Worm (Caenorhabditis elegans): ENCODE data around the gene Y46E12A.2.

The Y46E12A.2 gene

DNA sequence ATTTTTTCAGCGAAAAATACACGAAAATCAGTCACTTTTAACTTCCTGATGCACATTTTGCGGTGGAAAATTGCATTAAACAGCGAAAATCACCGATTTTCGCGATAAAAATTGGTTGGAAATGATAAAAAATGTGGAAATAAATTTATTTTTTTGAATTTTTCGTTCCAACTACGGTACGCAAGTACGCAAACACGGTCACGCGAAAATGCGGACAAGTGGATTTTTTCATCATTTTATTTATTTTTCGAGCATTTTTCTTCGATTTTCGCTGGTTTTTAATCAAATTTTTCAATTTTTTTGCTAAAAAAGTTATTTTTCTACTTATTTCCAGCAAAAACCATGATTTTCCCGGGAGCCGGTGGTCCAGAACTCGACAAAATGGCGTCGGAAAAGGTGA is 18.7 kb downstream of the Y46E12A.2 start, which contains the start of gene Y39A3CL.3:
TSS of gene Y39A3CL.3 (plus strand) at position 335 of the 400 bp plus-strand sequence.
- TF ChIP-seq efl-1 (GFP tag; optimal IDR thresholded peaks at IDR 0.05): peak; percentile 26
- no peak for TF ChIP-seq ceh-58 (GFP tag; IDR thresholded peaks at IDR 0.05)
- peak; percentile 35 for TF ChIP-seq lin-54 (GFP tag; optimal IDR thresholded peaks at IDR 0.05)
- no peak for TF ChIP-seq pha-4 (tag; optimal IDR thresholded peaks at IDR 0.05)
- no peak for TF ChIP-seq K11D2.4 (GFP tag; IDR thresholded peaks at IDR 0.05)
- peak; percentile 62 for TF ChIP-seq lsl-1 (GFP tag; optimal IDR thresholded peaks at IDR 0.05)
- TF ChIP-seq nhr-27 (tag; optimal IDR thresholded peaks at IDR 0.05): no peak
- no peak for TF ChIP-seq ztf-28 (GFP tag; IDR thresholded peaks at IDR 0.05)
- no peak for TF ChIP-seq zfh-2 (GFP tag; conservative IDR thresholded peaks at IDR 0.05)
- TF ChIP-seq snpc-3.4 (tag; optimal IDR thresholded peaks at IDR 0.05): no peak
- no peak for TF ChIP-seq dpl-1 (GFP tag; optimal IDR thresholded peaks at IDR 0.05)
- TF ChIP-seq F10E7.11 (tag; optimal IDR thresholded peaks at IDR 0.05): no peak
- no peak for TF ChIP-seq mes-4 (tag; optimal IDR thresholded peaks at IDR 0.05)

- no peak for TF ChIP-seq mes-4 (tag; optimal IDR thresholded peaks at IDR 0.05)
Observed at ce11 chrIII:1777969-1778368, 19.2 kb downstream of the Y46E12A.2 start, which contains the start of gene Y39A3CL.4. Y39A3CL.4 (minus strand) TSS chrIII:1778069.

DNA sequence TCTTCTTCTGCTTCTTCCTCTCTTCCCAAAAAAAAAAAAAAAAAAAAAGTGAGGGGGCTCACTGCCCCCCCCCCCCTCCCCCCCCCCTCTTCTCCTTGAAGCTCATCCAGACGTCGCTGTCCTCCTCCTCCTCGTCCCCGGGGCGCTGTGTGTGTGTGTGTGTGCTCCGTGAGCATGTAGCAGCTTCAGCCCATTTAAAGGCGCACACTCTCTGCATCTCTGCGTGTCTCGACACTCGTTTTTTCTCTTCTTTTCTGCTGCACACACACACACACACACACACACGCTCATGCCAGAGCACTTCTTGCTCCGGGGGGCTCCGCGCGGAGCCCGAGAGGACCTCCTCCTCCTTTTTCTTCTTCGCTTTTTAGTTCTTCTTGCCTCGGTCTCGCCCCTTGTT is 27.0 kb downstream of the Y46E12A.2 start:
- TF ChIP-seq cebp-1 (GFP tag; IDR thresholded peaks at IDR 0.05): no peak
- peak; percentile 44 for TF ChIP-seq cebp-1 (tag; optimal IDR thresholded peaks at IDR 0.05)
- peak; percentile 93 for TF ChIP-seq egrh-3 (GFP tag; IDR thresholded peaks at IDR 0.05)
- peak; percentile 52 for TF ChIP-seq attf-5 (GFP tag; optimal IDR thresholded peaks at IDR 0.05)
- TF ChIP-seq mcd-1 (GFP tag; IDR thresholded peaks at IDR 0.05): 0 out of 2 replicates have a peak, but pooled peaks have one; percentile 32
- TF ChIP-seq nhr-80 (tag; optimal IDR thresholded peaks at IDR 0.05): no peak
- no peak for TF ChIP-seq ZK185.1 (tag; optimal IDR thresholded peaks at IDR 0.05; ENCODE audit: poor library complexity, severe bottlenecking)
- no peak for TF ChIP-seq tbp1 (GFP tag; optimal IDR thresholded peaks at IDR 0.05)
- peak; percentile 94 for TF ChIP-seq zfh-2 (GFP tag; conservative IDR thresholded peaks at IDR 0.05)
- peak in 1 of 3 experiments; percentile 34 for TF ChIP-seq lin-35 (GFP tag; optimal IDR thresholded peaks at IDR 0.05)
- TF ChIP-seq ztf-3 (GFP tag; optimal IDR thresholded peaks at IDR 0.05): peak; percentile 24
- peak; percentile 65 for TF ChIP-seq K12H6.12 (tag; optimal IDR thresholded peaks at IDR 0.05)
- peak; percentile 52 for TF ChIP-seq hmg-1.2 (GFP tag; IDR thresholded peaks at IDR 0.05)

DNA sequence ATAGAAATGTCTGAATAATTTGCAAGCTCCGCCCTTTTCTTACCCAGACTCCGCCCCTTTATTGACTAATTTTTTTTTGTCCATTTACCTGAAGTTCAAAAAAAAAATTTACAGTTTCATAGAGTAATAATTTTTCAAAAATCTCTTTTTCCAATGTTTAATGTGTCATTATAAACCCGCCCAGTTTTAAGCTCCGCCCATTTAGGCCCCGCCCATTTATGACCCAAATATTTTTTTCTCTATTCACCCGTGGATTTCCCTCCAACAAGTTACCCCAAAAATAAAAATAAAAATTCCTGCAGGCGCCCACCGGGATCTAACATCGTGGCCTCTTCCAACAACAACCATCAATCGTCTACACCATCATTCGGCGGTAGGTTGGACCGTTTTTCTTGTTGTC is 29.3 kb downstream of the Y46E12A.2 start, which contains the start of gene rimb-1:
TSS of gene rimb-1 (plus strand) at position 301 of the 400 bp plus-strand sequence.
- TF ChIP-seq lir-1 (GFP tag; conservative IDR thresholded peaks at IDR 0.05): no peak
- no peak for TF ChIP-seq zim-3 (tag; optimal IDR thresholded peaks at IDR 0.05)
- no peak for TF ChIP-seq F55B11.4 (tag; optimal IDR thresholded peaks at IDR 0.05; ENCODE audit: borderline replicate concordance, insufficient read depth)

- peak; percentile 79 for TF ChIP-seq zfh-2 (GFP tag; conservative IDR thresholded peaks at IDR 0.05)
- no peak for TF ChIP-seq ceh-100 (GFP tag; IDR thresholded peaks at IDR 0.05)
- no peak for TF ChIP-seq F23B12.7 (tag; optimal IDR thresholded peaks at IDR 0.05; ENCODE audit: insufficient read depth)
- TF ChIP-seq egrh-3 (GFP tag; IDR thresholded peaks at IDR 0.05): peak; percentile 54; the same call in 1 of the 2 replicates
- no peak for TF ChIP-seq F57C9.4 (tag; optimal IDR thresholded peaks at IDR 0.05)
- no peak for TF ChIP-seq ama-1 (optimal IDR thresholded peaks at IDR 0.05)
- TF ChIP-seq ama-1 (GFP tag; optimal IDR thresholded peaks at IDR 0.05): no peak
- TF ChIP-seq tlf-1 (GFP tag; optimal IDR thresholded peaks at IDR 0.05): no peak
- no peak for TF ChIP-seq lsy-27 (tag; optimal IDR thresholded peaks at IDR 0.05; ENCODE audit: borderline replicate concordance, insufficient read depth)
- TF ChIP-seq pha-4 (tag; optimal IDR thresholded peaks at IDR 0.05): no peak
- no peak for TF ChIP-seq hrde-1 (tag; optimal IDR thresholded peaks at IDR 0.05; ENCODE audit: borderline replicate concordance)
- no peak for TF ChIP-seq C06A6.2 (GFP tag; conservative IDR thresholded peaks at IDR 0.05)
- no peak for TF ChIP-seq Y95B8A.8 (GFP tag; IDR thresholded peaks at IDR 0.05)
- no peak for TF ChIP-seq sdz-38 (tag; optimal IDR thresholded peaks at IDR 0.05)
- TF ChIP-seq lag-1 (GFP tag; IDR thresholded peaks at IDR 0.05): no peak
Observed at ce11 chrIII:1788972-1789371, 30.2 kb downstream of the Y46E12A.2 start.

Measured in whole organism, young adult.